Worm (Caenorhabditis elegans): ENCODE measurements around the gene M142.8.

Gene M142.8

ce11 chrIII:10933331-10933730 is at the start of gene M142.8:
Gene M142.8 (plus strand): TSS chrIII:10933631.
- TF ChIP-seq Y53G8AR.9 (GFP tag; conservative IDR thresholded peaks at IDR 0.05) (no peak), snpc-1.1 (tag; optimal IDR thresholded peaks at IDR 0.05; ENCODE audit: insufficient read depth) (no peak), madf-8 (GFP tag; conservative IDR thresholded peaks at IDR 0.05) (no peak), tbx-9 (tag; optimal IDR thresholded peaks at IDR 0.05; ENCODE audit: borderline replicate concordance) (no peak), snpc-3.4 (tag; optimal IDR thresholded peaks at IDR 0.05) (no peak)

- no peak for TF ChIP-seq rcor-1 (GFP tag; IDR thresholded peaks at IDR 0.05)
- TF ChIP-seq lin-26 (GFP tag; IDR thresholded peaks at IDR 0.05), result no peak
- TF ChIP-seq ceh-40 (GFP tag; IDR thresholded peaks at IDR 0.05), result no peak
- TF ChIP-seq mes-4 (tag; optimal IDR thresholded peaks at IDR 0.05), result no peak
- no peak for TF ChIP-seq F10E7.11 (tag; optimal IDR thresholded peaks at IDR 0.05)
- TF ChIP-seq F37B4.10 (GFP tag; IDR thresholded peaks at IDR 0.05), result no peak
- TF ChIP-seq ceh-58 (GFP tag; IDR thresholded peaks at IDR 0.05), result no peak
- no peak for TF ChIP-seq ceh-91 (GFP tag; IDR thresholded peaks at IDR 0.05)
- TF ChIP-seq athp-1 (tag; optimal IDR thresholded peaks at IDR 0.05), result no peak
- TF ChIP-seq efl-1 (GFP tag; optimal IDR thresholded peaks at IDR 0.05), result no peak
- no peak for TF ChIP-seq madf-10 (tag; optimal IDR thresholded peaks at IDR 0.05)
- no peak for TF ChIP-seq F57A8.1 (GFP tag; optimal IDR thresholded peaks at IDR 0.05)
- no peak for TF ChIP-seq die-1 (tag; optimal IDR thresholded peaks at IDR 0.05)
Measured at ce11 chrIII:10888824-10889223, 44.6 kb upstream of the M142.8 start.

DNA sequence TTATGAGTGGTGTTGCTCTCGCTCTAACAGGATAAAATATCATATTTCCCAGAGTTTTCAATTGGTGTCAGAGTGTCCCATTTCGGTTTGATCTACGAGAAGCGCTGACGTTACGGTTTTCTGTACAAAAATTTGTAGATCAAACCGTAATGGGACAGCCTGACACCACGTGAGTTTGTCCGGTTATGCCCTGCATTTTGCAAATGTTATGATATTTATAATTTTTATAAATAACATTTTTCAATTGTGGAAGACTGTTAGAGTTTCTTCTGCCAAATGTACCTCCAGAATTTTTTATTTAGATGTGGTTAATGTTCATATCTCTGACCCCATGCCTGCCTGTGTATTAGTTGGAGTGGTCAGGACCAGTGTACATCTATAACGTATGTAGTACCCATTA is 39.2 kb upstream of the M142.8 start, which contains the start of gene fbxb-87:
TSS of gene fbxb-87 (plus strand) at position 301 of the 400 bp plus-strand sequence.
- TF ChIP-seq nhr-120 (GFP tag; IDR thresholded peaks at IDR 0.05), result no peak

DNA sequence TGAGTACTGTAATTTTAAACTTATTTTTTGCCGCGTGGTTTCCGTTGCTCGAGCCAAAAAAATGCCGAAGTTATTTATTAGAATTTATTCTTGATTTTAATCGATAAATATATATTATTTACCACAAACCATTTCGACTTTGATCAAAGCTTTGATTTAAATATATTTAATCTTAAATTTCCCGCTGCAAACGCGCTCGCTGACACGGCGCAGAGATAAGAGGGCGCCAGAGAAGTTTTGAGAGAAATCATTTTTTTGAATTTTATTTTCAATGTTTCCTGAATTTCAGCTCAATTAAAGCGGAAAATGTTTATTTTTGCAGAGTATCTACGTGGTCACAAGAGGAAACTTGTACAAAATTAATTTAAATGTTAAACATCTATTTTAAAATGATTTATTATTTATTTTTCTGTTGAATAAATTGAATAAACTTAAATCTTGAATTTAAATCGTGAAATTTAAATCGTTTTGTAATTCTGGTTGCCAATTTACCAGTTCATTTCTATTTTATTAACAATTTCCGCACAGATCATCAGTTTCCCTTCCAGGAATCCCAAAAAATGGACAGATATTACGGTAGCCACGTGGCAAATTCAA is 37.5 kb upstream of the M142.8 start, which contains the start of gene com-1:
TSS of gene com-1 (plus strand) at position 547 of the 597 bp plus-strand sequence.
- TF ChIP-seq athp-1 (tag; optimal IDR thresholded peaks at IDR 0.05) (no peak), hrde-1 (tag; optimal IDR thresholded peaks at IDR 0.05; ENCODE audit: borderline replicate concordance) (no peak), madf-6 (GFP tag; IDR thresholded peaks at IDR 0.05) (peak; percentile 46; the same call in 1 of the 2 replicates), efl-1 (GFP tag; optimal IDR thresholded peaks at IDR 0.05) (peak; percentile 11), lin-54 (GFP tag; optimal IDR thresholded peaks at IDR 0.05) (peak; percentile 47), mcd-1 (GFP tag; IDR thresholded peaks at IDR 0.05) (peak; percentile 86), ceh-58 (GFP tag; IDR thresholded peaks at IDR 0.05) (no peak), K12H6.12 (tag; optimal IDR thresholded peaks at IDR 0.05) (no peak), attf-3 (GFP tag; conservative IDR thresholded peaks at IDR 0.05) (no peak), nfya-1 (tag; optimal IDR thresholded peaks at IDR 0.05; ENCODE audit: borderline replicate concordance, insufficient read depth) (no peak), unc-130 (GFP tag; optimal IDR thresholded peaks at IDR 0.05) (no peak), D2030.7 (GFP tag; IDR thresholded peaks at IDR 0.05) (no peak), madf-8 (GFP tag; conservative IDR thresholded peaks at IDR 0.05) (no peak), F33H1.4 (GFP tag; IDR thresholded peaks at IDR 0.05) (0 out of 2 replicates have a peak, but pooled peaks have one; percentile 13), xnd-1 (tag; optimal IDR thresholded peaks at IDR 0.05) (no peak), snpc-4 (GFP tag; optimal IDR thresholded peaks at IDR 0.05) (no peak), snpc-4 (tag; optimal IDR thresholded peaks at IDR 0.05) (peak in 1 of 4 experiments; percentile 1), hlh-26 (GFP tag; conservative IDR thresholded peaks at IDR 0.05) (no peak), hmg-1.2 (GFP tag; IDR thresholded peaks at IDR 0.05) (peak; percentile 94), hsf-1 (GFP tag; IDR thresholded peaks at IDR 0.05) (no peak), Y53G8AR.9 (GFP tag; conservative IDR thresholded peaks at IDR 0.05) (no peak), pha-4 (tag; optimal IDR thresholded peaks at IDR 0.05) (no peak), snpc-1.3 (tag; optimal IDR thresholded peaks at IDR 0.05; ENCODE audit: insufficient read depth) (peak; percentile 25), C17E4.6 (GFP tag; IDR thresholded peaks at IDR 0.05) (no peak), F23B12.7 (tag; optimal IDR thresholded peaks at IDR 0.05; ENCODE audit: insufficient read depth) (peak; percentile 29), ztf-22 (GFP tag; optimal IDR thresholded peaks at IDR 0.05) (no peak), mes-4 (tag; optimal IDR thresholded peaks at IDR 0.05) (no peak), let-526 (GFP tag; IDR thresholded peaks at IDR 0.05) (no peak), Y79H2A.3 (GFP tag; conservative IDR thresholded peaks at IDR 0.05) (no peak)

Measured in whole organism, young adult.